Fruit fly (Drosophila melanogaster) whole organism, embryonic: ENCODE results near the gene mRpS7.

Experiments used
- Atf-2 ChIP-seq: fragments of 200-800 bp; sonication (Bioruptor generic); optimal IDR thresholded peaks from 2 replicates; lab custom pipeline; 2016; ENCODE audit warnings: missing biosample characterization, missing genetic modification characterization
- B-H2 ChIP-seq: fragments of 200-800 bp; sonication (Bioruptor generic); optimal IDR thresholded peaks from 2 replicates; lab custom pipeline; 2018; ENCODE audit warnings: missing biosample characterization, mild to moderate bottlenecking, missing genetic modification characterization
- BEAF-32 ChIP-seq: fragments of 200-800 bp; sonication (Bioruptor generic); optimal IDR thresholded peaks from 3 replicates; lab custom pipeline; 2017; ENCODE audit warnings: missing biosample characterization, missing genetic modification characterization, mild to moderate bottlenecking, moderate library complexity, missing genetic modification reagents
- CG10209 ChIP-seq: fragments of 200-800 bp; sonication (Bioruptor generic); optimal IDR thresholded peaks from 3 replicates; lab custom pipeline; 2017; ENCODE audit warnings: missing biosample characterization, mild to moderate bottlenecking, missing genetic modification characterization, missing genetic modification reagents
- CG1024 ChIP-seq: fragments of 200-800 bp; sonication (Bioruptor generic); IDR thresholded peaks from 2 replicates; pipeline ENCODE4 v1.3.6; 2022; ENCODE audit warnings: missing biosample characterization, missing genetic modification characterization
- CG10462 ChIP-seq: fragments of 200-800 bp; sonication (Bioruptor generic); optimal IDR thresholded peaks from 2 replicates; lab custom pipeline; 2016; ENCODE audit warnings: missing biosample characterization, missing genetic modification characterization
- CG11085 ChIP-seq: fragments of 200-800 bp; sonication (Bioruptor generic); IDR thresholded peaks from 2 replicates; pipeline ENCODE4 v1.3.6; 2022; ENCODE audit warnings: missing biosample characterization, missing genetic modification characterization
- CG11093 ChIP-seq: fragments of 200-800 bp; sonication (Bioruptor generic); IDR thresholded peaks from 3 replicates; pipeline ENCODE4 v1.3.6; 2022; ENCODE audit warnings: missing biosample characterization, missing genetic modification characterization
- CG12236 ChIP-seq: fragments of 200-800 bp; sonication (Bioruptor generic); optimal IDR thresholded peaks from 2 replicates; lab custom pipeline; 2016; ENCODE audit warnings: missing biosample characterization, missing genetic modification characterization
- CG13287 ChIP-seq: fragments of 200-800 bp; sonication (Bioruptor generic); IDR thresholded peaks from 2 replicates; pipeline ENCODE4 v1.3.6; 2022; ENCODE audit warnings: missing biosample characterization, missing genetic modification characterization; ENCODE audit not compliant: partially characterized antibody
- CG14441 ChIP-seq: fragments of 200-800 bp; sonication (Bioruptor generic); IDR thresholded peaks from 2 replicates; pipeline ENCODE4 v1.3.6; 2022; ENCODE audit warnings: missing biosample characterization, missing genetic modification characterization
- CG2889 ChIP-seq: fragments of 200-800 bp; sonication (Bioruptor generic); IDR thresholded peaks from 3 replicates; pipeline ENCODE4 v1.3.6; 2022; ENCODE audit warnings: missing biosample characterization, missing genetic modification characterization
- CG31224 ChIP-seq: fragments of 200-800 bp; sonication (Bioruptor generic); IDR thresholded peaks from 2 replicates; pipeline ENCODE4 v1.3.6; 2022; ENCODE audit warnings: missing biosample characterization, missing genetic modification characterization
- CG31441 ChIP-seq: fragments of 200-800 bp; sonication (Bioruptor generic); IDR thresholded peaks from 2 replicates; pipeline ENCODE4 v1.3.6; 2022; ENCODE audit warnings: missing biosample characterization, missing genetic modification characterization
- CG32532 ChIP-seq: fragments of 200-800 bp; sonication (Bioruptor generic); IDR thresholded peaks from 2 replicates; pipeline ENCODE4 v1.3.6; 2022; ENCODE audit warnings: missing biosample characterization, missing genetic modification characterization
- CG4617 ChIP-seq: fragments of 200-800 bp; sonication (Bioruptor generic); optimal IDR thresholded peaks from 3 replicates; lab custom pipeline; 2016; ENCODE audit warnings: missing biosample characterization, missing genetic modification characterization, borderline replicate concordance
- CG4854 ChIP-seq: fragments of 200-800 bp; sonication (Bioruptor generic); optimal IDR thresholded peaks from 2 replicates; lab custom pipeline; 2016; ENCODE audit warnings: missing biosample characterization, missing genetic modification characterization, inconsistent platforms
- CG6813 ChIP-seq: fragments of 200-800 bp; sonication (Bioruptor generic); optimal IDR thresholded peaks from 2 replicates; lab custom pipeline; 2017; ENCODE audit warnings: missing biosample characterization, missing genetic modification characterization, mild to moderate bottlenecking, moderate library complexity, missing genetic modification reagents
- CG7987 ChIP-seq: fragments of 200-800 bp; sonication (Bioruptor generic); optimal IDR thresholded peaks from 2 replicates; lab custom pipeline; 2018; ENCODE audit warnings: missing biosample characterization, mild to moderate bottlenecking, missing genetic modification characterization, moderate library complexity
- CG9876 ChIP-seq: fragments of 200-800 bp; sonication (Bioruptor generic); optimal IDR thresholded peaks from 2 replicates; lab custom pipeline; 2016; ENCODE audit warnings: missing biosample characterization, missing genetic modification characterization
- CTCF ChIP-seq: fragments of 200-800 bp; sonication (Bioruptor generic); optimal IDR thresholded peaks from 2 replicates; lab custom pipeline; 2017; ENCODE audit warnings: missing biosample characterization, mild to moderate bottlenecking, missing genetic modification characterization, moderate library complexity
- CoRest ChIP-seq: fragments of 200-800 bp; sonication (Bioruptor generic); optimal IDR thresholded peaks from 3 replicates; lab custom pipeline; 2018; ENCODE audit warnings: missing biosample characterization, mild to moderate bottlenecking, missing genetic modification characterization, moderate library complexity
- Dip3 ChIP-seq: fragments of 200-800 bp; sonication (Bioruptor generic); optimal IDR thresholded peaks from 3 replicates; lab custom pipeline; 2016; ENCODE audit warnings: missing biosample characterization, missing genetic modification characterization
- Dp ChIP-seq: fragments of 200-800 bp; sonication (Bioruptor generic); optimal IDR thresholded peaks from 2 replicates; lab custom pipeline; 2018; ENCODE audit warnings: missing biosample characterization, mild to moderate bottlenecking, missing genetic modification characterization, moderate library complexity
- Hr3 ChIP-seq: fragments of 200-800 bp; sonication (Bioruptor generic); optimal IDR thresholded peaks from 3 replicates; lab custom pipeline; 2016; ENCODE audit warnings: missing biosample characterization, missing genetic modification characterization
- Mes4 ChIP-seq: fragments of 200-800 bp; sonication (Bioruptor generic); optimal IDR thresholded peaks from 2 replicates; lab custom pipeline; 2016; ENCODE audit warnings: missing biosample characterization, missing genetic modification characterization
- NC2β ChIP-seq: fragments of 200-800 bp; sonication (Bioruptor generic); optimal IDR thresholded peaks from 2 replicates; lab custom pipeline; 2016; ENCODE audit warnings: missing biosample characterization, missing genetic modification characterization
- Nf-YC ChIP-seq: fragments of 200-800 bp; optimal IDR thresholded peaks from 3 replicates; lab custom pipeline; 2019; ENCODE audit warnings: missing biosample characterization, mild to moderate bottlenecking, missing genetic modification characterization, moderate library complexity
- al ChIP-seq: fragments of 200-800 bp; sonication (Bioruptor generic); IDR thresholded peaks from 2 replicates; pipeline ENCODE4 v1.3.6; 2022; ENCODE audit warnings: missing biosample characterization, missing genetic modification characterization
- cwo ChIP-seq: fragments of 200-800 bp; sonication (Bioruptor generic); optimal IDR thresholded peaks from 3 replicates; lab custom pipeline; 2017; ENCODE audit warnings: missing biosample characterization, missing genetic modification characterization, mild to moderate bottlenecking, moderate library complexity, missing genetic modification reagents
- dmrt99B ChIP-seq: fragments of 200-800 bp; sonication (Bioruptor generic); optimal IDR thresholded peaks from 2 replicates; lab custom pipeline; 2018; ENCODE audit warnings: missing biosample characterization, mild to moderate bottlenecking, missing genetic modification characterization, moderate library complexity
- ems ChIP-seq: fragments of 200-800 bp; sonication (Bioruptor generic); optimal IDR thresholded peaks from 3 replicates; lab custom pipeline; 2016; ENCODE audit warnings: missing biosample characterization, missing genetic modification characterization
- fd102C ChIP-seq: fragments of 200-800 bp; sonication (Bioruptor generic); optimal IDR thresholded peaks from 2 replicates; lab custom pipeline; 2018; ENCODE audit warnings: missing biosample characterization, mild to moderate bottlenecking, missing genetic modification characterization, moderate library complexity
- fd3F ChIP-seq: fragments of 200-800 bp; sonication (Bioruptor generic); optimal IDR thresholded peaks from 2 replicates; lab custom pipeline; 2018; ENCODE audit warnings: missing biosample characterization, mild to moderate bottlenecking, missing genetic modification characterization, moderate library complexity
- knrl ChIP-seq: fragments of 200-800 bp; sonication (Bioruptor generic); IDR thresholded peaks from 3 replicates; pipeline ENCODE4 v1.3.6; 2022; ENCODE audit warnings: missing biosample characterization, missing genetic modification characterization; ENCODE audit not compliant: partially characterized antibody
- lbe ChIP-seq: fragments of 200-800 bp; sonication (Bioruptor generic); optimal IDR thresholded peaks from 2 replicates; lab custom pipeline; 2016; ENCODE audit warnings: missing biosample characterization, mild to moderate bottlenecking, missing genetic modification characterization
- nerfin-1 ChIP-seq: fragments of 200-800 bp; sonication (Bioruptor generic); optimal IDR thresholded peaks from 3 replicates; lab custom pipeline; 2019; ENCODE audit warnings: missing biosample characterization, mild to moderate bottlenecking, missing genetic modification characterization, moderate library complexity
- nerfin-2 ChIP-seq: fragments of 200-800 bp; sonication (Bioruptor generic); IDR thresholded peaks from 2 replicates; pipeline ENCODE4 v1.3.6; 2022; ENCODE audit warnings: missing biosample characterization, missing genetic modification characterization; ENCODE audit not compliant: partially characterized antibody
- peb ChIP-seq: fragments of 200-800 bp; sonication (Bioruptor generic); IDR thresholded peaks from 2 replicates; pipeline ENCODE4 v1.3.6; 2022; ENCODE audit warnings: missing biosample characterization, missing genetic modification characterization
- pho ChIP-seq: fragments of 200-800 bp; sonication (Bioruptor generic); optimal IDR thresholded peaks from 2 replicates; lab custom pipeline; 2016; ENCODE audit warnings: missing biosample characterization, missing genetic modification characterization
- pros ChIP-seq: fragments of 200-800 bp; sonication (Bioruptor generic); optimal IDR thresholded peaks from 3 replicates; lab custom pipeline; 2019; ENCODE audit warnings: missing biosample characterization, mild to moderate bottlenecking, missing genetic modification characterization, moderate library complexity
- run ChIP-seq: fragments of 200-800 bp; sonication (Bioruptor generic); optimal IDR thresholded peaks from 3 replicates; lab custom pipeline; 2018; ENCODE audit warnings: missing biosample characterization, mild to moderate bottlenecking, missing genetic modification characterization
- sima ChIP-seq: fragments of 200-800 bp; sonication (Bioruptor generic); optimal IDR thresholded peaks from 2 replicates; lab custom pipeline; 2016; ENCODE audit warnings: missing biosample characterization, missing genetic modification characterization
- slou ChIP-seq: fragments of 200-800 bp; sonication (Bioruptor generic); optimal IDR thresholded peaks from 3 replicates; lab custom pipeline; 2016; ENCODE audit warnings: missing biosample characterization, missing genetic modification characterization
- tap ChIP-seq: fragments of 200-800 bp; optimal IDR thresholded peaks from 3 replicates; lab custom pipeline; 2019; ENCODE audit warnings: missing biosample characterization, mild to moderate bottlenecking, missing genetic modification characterization, moderate library complexity
- tio ChIP-seq: fragments of 200-800 bp; sonication (Bioruptor generic); optimal IDR thresholded peaks from 2 replicates; lab custom pipeline; 2017; ENCODE audit warnings: missing biosample characterization, missing genetic modification characterization, inconsistent platforms
- usp ChIP-seq: fragments of >200 bp; optimal IDR thresholded peaks from 2 replicates; lab custom pipeline; 2017; ENCODE audit warnings: missing biosample characterization, missing genetic modification characterization
- vfl ChIP-seq: fragments of 200-800 bp; sonication (Bioruptor generic); optimal IDR thresholded peaks from 2 replicates; lab custom pipeline; 2016; ENCODE audit warnings: missing biosample characterization, missing genetic modification characterization
- zen2 ChIP-seq: fragments of 200-800 bp; sonication (Bioruptor generic); IDR thresholded peaks from 3 replicates; pipeline ENCODE4 v1.3.6; 2022; ENCODE audit warnings: missing biosample characterization, missing genetic modification characterization; ENCODE audit not compliant: partially characterized antibody

mRpS7 gene

dm6 chr2L:10413251-10414127 is 27.0 kb downstream of the mRpS7 start, which contains the start of the genes CG5355 and Klp31E (continued):
- TF ChIP-seq CG11085 (GFP tag; lab: Robert Waterston, UW), result no peak
- TF ChIP-seq CG32532 (GFP tag; lab: Robert Waterston, UW), result peak; percentile 65
- peak; percentile 46 for TF ChIP-seq ems
- TF ChIP-seq CG1024, result 0 out of 2 replicates have a peak, but pooled peaks have one; percentile 27
- TF ChIP-seq pho, result peak; percentile 22
- TF ChIP-seq CG11093 (GFP tag; lab: Robert Waterston, UW), result no peak
- no peak for TF ChIP-seq peb (GFP tag; lab: Robert Waterston, UW)
- TF ChIP-seq CG7987 (GFP tag; lab: Kevin White, UChicago), result no peak
- no peak for TF ChIP-seq usp (GFP tag; lab: Kevin White, UChicago)
- peak; percentile 63; the same call in 2 of the 3 replicates for TF ChIP-seq zen2 (GFP tag; lab: Robert Waterston, UW)
- no peak for TF ChIP-seq pros (GFP tag; lab: Kevin White, UChicago)
- TF ChIP-seq cwo (GFP tag; lab: Kevin White, UChicago), result no peak
- peak; percentile 71 for TF ChIP-seq Hr3 (GFP tag; lab: Kevin White, UChicago)
- TF ChIP-seq CG10209 (GFP tag; lab: Kevin White, UChicago), result peak; percentile 71
- TF ChIP-seq CG31441 (GFP tag; lab: Robert Waterston, UW), result no peak
- no peak for TF ChIP-seq NC2β (GFP tag; lab: Kevin White, UChicago)
- TF ChIP-seq CG13287, result peak; percentile 75
- TF ChIP-seq CG14441 (GFP tag; lab: Robert Waterston, UW), result no peak
- TF ChIP-seq CG4617, result peak; percentile 6
- peak; percentile 64 for TF ChIP-seq fd3F (GFP tag; lab: Kevin White, UChicago)
- TF ChIP-seq slou, result peak; percentile 12
- TF ChIP-seq CG4854 (GFP tag; lab: Kevin White, UChicago), result peak; percentile 14
- no peak for TF ChIP-seq sima (GFP tag; lab: Kevin White, UChicago)
- peak; percentile 46 for TF ChIP-seq Mes4
- TF ChIP-seq CG31224 (GFP tag; lab: Robert Waterston, UW), result peak; percentile 59
- peak; percentile 76 for TF ChIP-seq Nf-YC
- no peak for TF ChIP-seq Dp (GFP tag; lab: Kevin White, UChicago)
- TF ChIP-seq CG9876 (GFP tag; lab: Kevin White, UChicago), result no peak
- no peak for TF ChIP-seq CTCF
- TF ChIP-seq Dip3 (GFP tag; lab: Kevin White, UChicago), result peak; percentile 46
- no peak for TF ChIP-seq CG2889 (GFP tag; lab: Robert Waterston, UW)
- no peak for TF ChIP-seq CG6813
- no peak for TF ChIP-seq lbe (GFP tag; lab: Kevin White, UChicago)
- peak; percentile 24 for TF ChIP-seq CG10462 (GFP tag; lab: Kevin White, UChicago)
- no peak for TF ChIP-seq CG12236
- no peak for TF ChIP-seq tio
- no peak for TF ChIP-seq dmrt99B (tag; lab: Kevin White, UChicago)
- TF ChIP-seq fd102C (GFP tag; lab: Kevin White, UChicago), result no peak
- TF ChIP-seq knrl, result peak; percentile 67; the same call in 2 of the 3 replicates
- TF ChIP-seq Atf-2, result peak; percentile 45
- no peak for TF ChIP-seq nerfin-2 (GFP tag; lab: Robert Waterston, UW)
- TF ChIP-seq B-H2, result no peak
- TF ChIP-seq BEAF-32, result peak; percentile 67
- TF ChIP-seq nerfin-1 (tag; lab: Kevin White, UChicago), result peak; percentile 31
- 0 out of 2 replicates have a peak, but pooled peaks have one; percentile 16 for TF ChIP-seq al
- peak; percentile 15 for TF ChIP-seq vfl
- no peak for TF ChIP-seq run (tag; lab: Kevin White, UChicago)
- peak; percentile 89 for TF ChIP-seq CoRest (tag; lab: Kevin White, UChicago)
- TF ChIP-seq tap, result peak; percentile 65
